Fruit fly (Drosophila melanogaster): ENCODE data around the gene CG31704.

Gene CG31704

DNA sequence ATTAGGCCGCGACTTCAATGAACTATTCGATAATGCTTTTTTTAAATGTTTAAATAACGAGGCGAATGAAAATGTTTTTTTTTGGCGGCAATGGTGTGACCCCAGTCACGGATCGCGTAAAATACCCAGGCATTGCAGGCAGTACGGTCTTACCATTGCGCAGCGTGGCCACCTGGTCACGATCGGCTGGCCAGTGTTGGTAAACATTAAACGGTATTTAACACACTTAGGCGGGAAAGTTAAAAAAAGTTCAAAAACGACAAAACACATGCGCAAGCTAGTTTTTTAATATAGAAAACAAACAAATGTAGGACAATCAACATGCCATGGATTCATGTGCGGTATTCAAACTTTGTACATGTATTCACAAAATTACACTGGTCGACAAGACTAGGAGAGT lies 11.2 kb upstream of the CG31704 start, which contains the start of gene esc (continued):
- TF ChIP-seq CG8290 (GFP tag; optimal IDR thresholded peaks at IDR 0.05) (peak; percentile 50), CG8290 (tag; optimal IDR thresholded peaks at IDR 0.05) (no peak), CG8359 (GFP tag; optimal IDR thresholded peaks at IDR 0.05; ENCODE audit: borderline replicate concordance) (no peak), nerfin-1 (tag; optimal IDR thresholded peaks at IDR 0.05) (no peak), chinmo (GFP tag; IDR thresholded peaks at IDR 0.05; ENCODE audit: partially characterized antibody) (no peak), CG17385 (GFP tag; optimal IDR thresholded peaks at IDR 0.05) (no peak), HmgD (GFP tag; optimal IDR thresholded peaks at IDR 0.05) (peak; percentile 65), CG30403 (GFP tag; optimal IDR thresholded peaks at IDR 0.05) (peak; percentile 45), Pdp1 (GFP tag; optimal IDR thresholded peaks at IDR 0.05) (peak in 1 of 2 experiments; percentile 30), CG8388 (GFP tag; optimal IDR thresholded peaks at IDR 0.05) (no peak), CG12219 (GFP tag; optimal IDR thresholded peaks at IDR 0.05) (no peak), CG10267 (tag; optimal IDR thresholded peaks at IDR 0.05) (peak; percentile 97), Lhr (GFP tag; optimal IDR thresholded peaks at IDR 0.05) (peak; percentile 88), CG12104 (GFP tag; optimal IDR thresholded peaks at IDR 0.05) (no peak), CG8089 (GFP tag; optimal IDR thresholded peaks at IDR 0.05) (no peak), al (GFP tag; IDR thresholded peaks at IDR 0.05) (no peak; the same call in 1 of the 2 replicates), CG3847 (GFP tag; IDR thresholded peaks at IDR 0.05) (peak; percentile 82), ssp (GFP tag; IDR thresholded peaks at IDR 0.05) (0 out of 2 replicates have a peak, but pooled peaks have one; percentile 24), dati (GFP tag; IDR thresholded peaks at IDR 0.05) (no peak), org-1 (GFP tag; optimal IDR thresholded peaks at IDR 0.05) (no peak), pnt (GFP tag; optimal IDR thresholded peaks at IDR 0.05) (no peak), emc (GFP tag; optimal IDR thresholded peaks at IDR 0.05) (peak; percentile 3), phol (tag; optimal IDR thresholded peaks at IDR 0.05) (peak; percentile 49), hth (optimal IDR thresholded peaks at IDR 0.05) (no peak), Xrp1 (GFP tag; IDR thresholded peaks at IDR 0.05) (no peak; the same call in 1 of the 2 replicates), Rx (GFP tag; IDR thresholded peaks at IDR 0.05) (no peak), CG8478 (optimal IDR thresholded peaks at IDR 0.05) (no peak), CG15011 (GFP tag; optimal IDR thresholded peaks at IDR 0.05) (no peak), p53 (GFP tag; optimal IDR thresholded peaks at IDR 0.05) (peak; percentile 10), CG2120 (GFP tag; optimal IDR thresholded peaks at IDR 0.05) (peak; percentile 57), ewg (GFP tag; optimal IDR thresholded peaks at IDR 0.05) (peak; percentile 13), bab2 (GFP tag; optimal IDR thresholded peaks at IDR 0.05) (no peak), CG6175 (GFP tag; IDR thresholded peaks at IDR 0.05) (no peak), unpg (GFP tag; optimal IDR thresholded peaks at IDR 0.05) (no peak), CG7745 (tag; optimal IDR thresholded peaks at IDR 0.05) (no peak), abd-A (tag; optimal IDR thresholded peaks at IDR 0.05) (no peak), run (tag; optimal IDR thresholded peaks at IDR 0.05) (no peak), CG8924 (tag; optimal IDR thresholded peaks at IDR 0.05) (no peak), onecut (GFP tag; IDR thresholded peaks at IDR 0.05) (no peak), CG10959 (GFP tag; IDR thresholded peaks at IDR 0.05) (no peak), CG11456 (GFP tag; IDR thresholded peaks at IDR 0.05) (no peak), CrebB (tag; optimal IDR thresholded peaks at IDR 0.05) (no peak), HHEX (GFP tag; optimal IDR thresholded peaks at IDR 0.05) (no peak), TFAM (GFP tag; optimal IDR thresholded peaks at IDR 0.05) (no peak), Ravus (GFP tag; IDR thresholded peaks at IDR 0.05) (no peak), gcm2 (GFP tag; optimal IDR thresholded peaks at IDR 0.05) (no peak), CG11247 (GFP tag; IDR thresholded peaks at IDR 0.05) (no peak), CG4730 (GFP tag; IDR thresholded peaks at IDR 0.05) (no peak), CG9727 (GFP tag; optimal IDR thresholded peaks at IDR 0.05) (no peak), Dll (GFP tag; IDR thresholded peaks at IDR 0.05; ENCODE audit: partially characterized antibody) (peak; percentile 16; the same call in 1 of the 4 replicates), toy (GFP tag; IDR thresholded peaks at IDR 0.05) (no peak), corto (GFP tag; optimal IDR thresholded peaks at IDR 0.05) (no peak), Sry-β (GFP tag; optimal IDR thresholded peaks at IDR 0.05) (no peak)
